Worm (Caenorhabditis elegans) whole organism, mixed stage, embryonic: Measurements from ENCODE around the gene str-32.

ENCODE experiments used
- nhr-237 ChIP-seq: fragments of 150-350 bp; optimal IDR thresholded peaks from 2 replicates; lab custom pipeline; 2014; ENCODE audit warnings: missing biosample characterization, missing genetic modification characterization
- snpc-4 ChIP-seq: fragments of 150-350 bp; optimal IDR thresholded peaks from 2 replicates; lab custom pipeline; 2014; ENCODE audit warnings: missing biosample characterization, missing genetic modification characterization
- zip-8 ChIP-seq: fragments of 150-350 bp; optimal IDR thresholded peaks from 2 replicates; lab custom pipeline; 2014; ENCODE audit warnings: missing biosample characterization, missing genetic modification characterization

ce11 chrV:4851138-4851537 lies 30.1 kb downstream of the str-32 start, which contains the start of gene nex-4:
- TF ChIP-seq snpc-4 (tag; lab: Kevin White, UChicago) (no peak), nhr-237 (tag; lab: Kevin White, UChicago) (no peak), zip-8 (tag; lab: Kevin White, UChicago) (no peak)
